Worm (Caenorhabditis elegans): ENCODE results near the gene ser-1.
A peak's percentile ranks its signal among the peaks of the same experiment; 100 is the strongest.

ce11 chrX:16558776-16559175, 20.8 kb upstream of the ser-1 start:
- TF ChIP-seq ets-7 (tag; optimal IDR thresholded peaks at IDR 0.05) (no peak), ama-1 (optimal IDR thresholded peaks at IDR 0.05) (no peak), B0310.2 (tag; optimal IDR thresholded peaks at IDR 0.05) (no peak), tra-4 (tag; optimal IDR thresholded peaks at IDR 0.05) (no peak), hmbx-1 (tag; optimal IDR thresholded peaks at IDR 0.05) (no peak), pes-1 (GFP tag; IDR thresholded peaks at IDR 0.05) (peak; percentile 75; the same call in 1 of the 2 replicates), hnd-1 (tag; optimal IDR thresholded peaks at IDR 0.05) (no peak), tbx-11 (GFP tag; IDR thresholded peaks at IDR 0.05) (no peak), F13C5.2 (tag; optimal IDR thresholded peaks at IDR 0.05) (no peak), hmg-4 (GFP tag; optimal IDR thresholded peaks at IDR 0.05) (no peak)
